Fruit fly (Drosophila melanogaster): Measurements from ENCODE around the gene p24-1.
A peak's percentile ranks its signal among the peaks of the same experiment; 100 is the strongest.

The p24-1 gene

dm6 chrX:11839308-11839707 is 13.0 kb downstream of the p24-1 start, which contains the start of gene Cyp28c1:
Gene Cyp28c1, plus strand, starts transcription at chrX:11839608.
- TF ChIP-seq cic (GFP tag; optimal IDR thresholded peaks at IDR 0.05) (no peak), CG1620 (GFP tag; optimal IDR thresholded peaks at IDR 0.05) (no peak), CG11617 (GFP tag; optimal IDR thresholded peaks at IDR 0.05) (no peak), CG33017 (tag; optimal IDR thresholded peaks at IDR 0.05) (no peak), tj (GFP tag; optimal IDR thresholded peaks at IDR 0.05) (no peak), CG5204 (GFP tag; optimal IDR thresholded peaks at IDR 0.05) (no peak), Clk (GFP tag; optimal IDR thresholded peaks at IDR 0.05) (no peak), Mnt (GFP tag; optimal IDR thresholded peaks at IDR 0.05) (no peak), pad (GFP tag; optimal IDR thresholded peaks at IDR 0.05) (no peak), CG14711 (tag; optimal IDR thresholded peaks at IDR 0.05) (no peak), Crg-1 (GFP tag; optimal IDR thresholded peaks at IDR 0.05) (no peak), toe (GFP tag; optimal IDR thresholded peaks at IDR 0.05) (no peak), bab1 (GFP tag; optimal IDR thresholded peaks at IDR 0.05) (no peak), Hr96 (GFP tag; optimal IDR thresholded peaks at IDR 0.05) (no peak)

- TF ChIP-seq kay (GFP tag; ENCODE audit: borderline replicate concordance) = no peak
- TF ChIP-seq Mnt (GFP tag; optimal IDR thresholded peaks at IDR 0.05) = no peak
- TF ChIP-seq CG1620 (GFP tag; optimal IDR thresholded peaks at IDR 0.05) = no peak
- no peak for TF ChIP-seq CG12768 (GFP tag; optimal IDR thresholded peaks at IDR 0.05)
- TF ChIP-seq tj (GFP tag; optimal IDR thresholded peaks at IDR 0.05) = no peak
- TF ChIP-seq CG33017 (tag; optimal IDR thresholded peaks at IDR 0.05) = no peak
Measured at dm6 chrX:11837926-11838325, 14.4 kb downstream of the p24-1 start, which contains the start of gene CG15741. Gene CG15741, minus strand, starts transcription at chrX:11838026.

- TF ChIP-seq CG33017 (tag; optimal IDR thresholded peaks at IDR 0.05) (no peak), cnc (optimal IDR thresholded peaks at IDR 0.05) (no peak), pad (GFP tag; optimal IDR thresholded peaks at IDR 0.05) (no peak), Clk (GFP tag; optimal IDR thresholded peaks at IDR 0.05) (no peak), tj (GFP tag; optimal IDR thresholded peaks at IDR 0.05) (no peak), CG7045 (GFP tag; optimal IDR thresholded peaks at IDR 0.05) (no peak), bab1 (GFP tag; optimal IDR thresholded peaks at IDR 0.05) (no peak), CG14711 (tag; optimal IDR thresholded peaks at IDR 0.05) (no peak), CG11617 (GFP tag; optimal IDR thresholded peaks at IDR 0.05) (no peak), CG5204 (GFP tag; optimal IDR thresholded peaks at IDR 0.05) (no peak), Mnt (GFP tag; optimal IDR thresholded peaks at IDR 0.05) (no peak), CG12768 (GFP tag; optimal IDR thresholded peaks at IDR 0.05) (no peak)
Measured at dm6 chrX:11828336-11829007, 23.9 kb downstream of the p24-1 start.

dm6 chrX:11823003-11823402 is 29.3 kb downstream of the p24-1 start:
- peak; percentile 54 for TF ChIP-seq CG12768 (GFP tag; optimal IDR thresholded peaks at IDR 0.05)
- TF ChIP-seq ovo (GFP tag; optimal IDR thresholded peaks at IDR 0.05) = no peak
- peak; percentile 67 for TF ChIP-seq bab1 (GFP tag; optimal IDR thresholded peaks at IDR 0.05)
- peak; percentile 47 for TF ChIP-seq CG11617 (GFP tag; optimal IDR thresholded peaks at IDR 0.05)
- no peak for TF ChIP-seq CG33017 (tag; optimal IDR thresholded peaks at IDR 0.05)
- no peak for TF ChIP-seq kay (GFP tag; ENCODE audit: borderline replicate concordance)
- no peak for TF ChIP-seq pad (GFP tag; optimal IDR thresholded peaks at IDR 0.05)
- peak; percentile 9 for TF ChIP-seq CG7045 (GFP tag; optimal IDR thresholded peaks at IDR 0.05)
- TF ChIP-seq CG14711 (tag; optimal IDR thresholded peaks at IDR 0.05) = peak; percentile 4
- no peak for TF ChIP-seq Clk (GFP tag; optimal IDR thresholded peaks at IDR 0.05)
- TF ChIP-seq CG5204 (GFP tag; optimal IDR thresholded peaks at IDR 0.05) = no peak
- TF ChIP-seq CG1620 (GFP tag; optimal IDR thresholded peaks at IDR 0.05) = peak; percentile 4
- TF ChIP-seq tj (GFP tag; optimal IDR thresholded peaks at IDR 0.05) = peak; percentile 28
- TF ChIP-seq cic (GFP tag; optimal IDR thresholded peaks at IDR 0.05) = peak; percentile 38
- TF ChIP-seq CG7101 (tag; optimal IDR thresholded peaks at IDR 0.05) = peak; percentile 66
- no peak for TF ChIP-seq Mnt (GFP tag; optimal IDR thresholded peaks at IDR 0.05)
- TF ChIP-seq Crg-1 (GFP tag; optimal IDR thresholded peaks at IDR 0.05) = no peak
- no peak for TF ChIP-seq cnc (optimal IDR thresholded peaks at IDR 0.05)
- no peak for TF ChIP-seq Hr96 (GFP tag; optimal IDR thresholded peaks at IDR 0.05)
- TF ChIP-seq toe (GFP tag; optimal IDR thresholded peaks at IDR 0.05) = no peak

- peak; percentile 27 for TF ChIP-seq CG14711 (tag; optimal IDR thresholded peaks at IDR 0.05)
- TF ChIP-seq Clk (GFP tag; optimal IDR thresholded peaks at IDR 0.05) = no peak
- TF ChIP-seq CG7101 (tag; optimal IDR thresholded peaks at IDR 0.05) = peak; percentile 65
- TF ChIP-seq Hr96 (GFP tag; optimal IDR thresholded peaks at IDR 0.05) = peak; percentile 28
- peak; percentile 19 for TF ChIP-seq CG11617 (GFP tag; optimal IDR thresholded peaks at IDR 0.05)
- no peak for TF ChIP-seq tj (GFP tag; optimal IDR thresholded peaks at IDR 0.05)
- no peak for TF ChIP-seq CG33017 (tag; optimal IDR thresholded peaks at IDR 0.05)
- peak; percentile 61 for TF ChIP-seq CG12768 (GFP tag; optimal IDR thresholded peaks at IDR 0.05)
- TF ChIP-seq Mnt (GFP tag; optimal IDR thresholded peaks at IDR 0.05) = no peak
- no peak for TF ChIP-seq toe (GFP tag; optimal IDR thresholded peaks at IDR 0.05)
- TF ChIP-seq cic (GFP tag; optimal IDR thresholded peaks at IDR 0.05) = peak; percentile 20
- peak; percentile 32 for TF ChIP-seq bab1 (GFP tag; optimal IDR thresholded peaks at IDR 0.05)
- no peak for TF ChIP-seq cnc (optimal IDR thresholded peaks at IDR 0.05)
- TF ChIP-seq CG7045 (GFP tag; optimal IDR thresholded peaks at IDR 0.05) = peak; percentile 1
- TF ChIP-seq pad (GFP tag; optimal IDR thresholded peaks at IDR 0.05) = no peak
Measured at dm6 chrX:11821946-11822345, 30.4 kb downstream of the p24-1 start.
